Worm (Caenorhabditis elegans): ENCODE data around the gene parn-1.

ce11 chrV:12708305-12708704 is 13.2 kb upstream of the parn-1 start, which contains the start of gene R11D1.2:
- TF ChIP-seq nhr-237 (tag; optimal IDR thresholded peaks at IDR 0.05): no peak
- no peak for TF ChIP-seq nhr-12 (tag; optimal IDR thresholded peaks at IDR 0.05)
- no peak for TF ChIP-seq ztf-11 (tag; optimal IDR thresholded peaks at IDR 0.05)
